Fruit fly (Drosophila melanogaster) whole organism, embryonic: ENCODE results near the gene Tfb4.

Experiments used
- B-H2 ChIP-seq: fragments of 200-800 bp; sonication (Bioruptor generic); optimal IDR thresholded peaks from 2 replicates; lab custom pipeline; 2018; ENCODE audit warnings: missing biosample characterization, mild to moderate bottlenecking, missing genetic modification characterization
- BtbVII ChIP-seq: fragments of 200-800 bp; sonication (Bioruptor generic); optimal IDR thresholded peaks from 3 replicates; lab custom pipeline; 2017; ENCODE audit warnings: missing biosample characterization, mild to moderate bottlenecking, missing genetic modification characterization
- CG10543 ChIP-seq: fragments of 200-800 bp; sonication (Bioruptor generic); optimal IDR thresholded peaks from 3 replicates; lab custom pipeline; 2017; ENCODE audit warnings: missing biosample characterization, mild to moderate bottlenecking, missing genetic modification characterization, moderate library complexity
- CG12659 ChIP-seq: fragments of 200-800 bp; sonication (Bioruptor generic); optimal IDR thresholded peaks from 3 replicates; lab custom pipeline; 2017; ENCODE audit warnings: mild to moderate bottlenecking, missing biosample characterization, missing genetic modification reagents, missing genetic modification characterization
- CG12769 ChIP-seq: fragments of 200-800 bp; sonication (Bioruptor generic); optimal IDR thresholded peaks from 2 replicates; lab custom pipeline; 2019; ENCODE audit warnings: missing biosample characterization, mild to moderate bottlenecking, missing genetic modification characterization, moderate library complexity
- CG13894 ChIP-seq: fragments of 200-800 bp; sonication (Bioruptor generic); optimal IDR thresholded peaks from 3 replicates; lab custom pipeline; 2018; ENCODE audit warnings: missing biosample characterization, mild to moderate bottlenecking, missing genetic modification characterization, moderate library complexity
- CG16779 ChIP-seq: fragments of 200-800 bp; sonication (Bioruptor generic); IDR thresholded peaks from 2 replicates; pipeline ENCODE4 v1.3.6; 2022; ENCODE audit warnings: missing biosample characterization, missing genetic modification characterization
- CG18599 ChIP-seq: fragments of 200-800 bp; sonication (Bioruptor generic); optimal IDR thresholded peaks from 3 replicates; lab custom pipeline; 2017; ENCODE audit warnings: missing biosample characterization, missing genetic modification characterization, mild to moderate bottlenecking, moderate library complexity, missing genetic modification reagents
- CG2120 ChIP-seq: fragments of 200-800 bp; sonication (Bioruptor generic); optimal IDR thresholded peaks from 3 replicates; lab custom pipeline; 2016; ENCODE audit warnings: missing biosample characterization, missing genetic modification characterization
- CG2678 ChIP-seq: fragments of 200-800 bp; sonication (Bioruptor generic); optimal IDR thresholded peaks from 3 replicates; lab custom pipeline; 2019; ENCODE audit warnings: missing biosample characterization, mild to moderate bottlenecking, missing genetic modification characterization, moderate library complexity
- CG32532 ChIP-seq: fragments of 200-800 bp; sonication (Bioruptor generic); IDR thresholded peaks from 2 replicates; pipeline ENCODE4 v1.3.6; 2022; ENCODE audit warnings: missing biosample characterization, missing genetic modification characterization
- CG34376 ChIP-seq: fragments of 200-800 bp; sonication (Bioruptor generic); optimal IDR thresholded peaks from 2 replicates; lab custom pipeline; 2018; ENCODE audit warnings: missing biosample characterization, mild to moderate bottlenecking, missing genetic modification characterization
- CG6175 ChIP-seq: fragments of 200-800 bp; sonication (Bioruptor generic); IDR thresholded peaks from 3 replicates; pipeline ENCODE4 v1.3.6; 2022; ENCODE audit warnings: missing biosample characterization, missing genetic modification characterization
- CG6254 ChIP-seq: fragments of 200-800 bp; sonication (Bioruptor generic); optimal IDR thresholded peaks from 3 replicates; lab custom pipeline; 2017; ENCODE audit warnings: mild to moderate bottlenecking, missing biosample characterization, missing genetic modification reagents, missing genetic modification characterization
- CG6813 ChIP-seq: fragments of 200-800 bp; sonication (Bioruptor generic); optimal IDR thresholded peaks from 2 replicates; lab custom pipeline; 2017; ENCODE audit warnings: missing biosample characterization, missing genetic modification characterization, mild to moderate bottlenecking, moderate library complexity, missing genetic modification reagents
- CG8281 ChIP-seq: fragments of 200-800 bp; sonication (Bioruptor generic); optimal IDR thresholded peaks from 2 replicates; lab custom pipeline; 2018; ENCODE audit warnings: missing biosample characterization, mild to moderate bottlenecking, missing genetic modification characterization, moderate library complexity
- CG8290 ChIP-seq, 3 experiments: fragments of 200-800 bp; sonication (Bioruptor generic); optimal IDR thresholded peaks; 2 replicates each; lab custom pipeline; 2016 to 2019; ENCODE audit warnings: missing biosample characterization in 3 of 3, missing genetic modification characterization in 3 of 3, mild to moderate bottlenecking in 2 of 3, moderate library complexity in 1 of 3
- CG8359 ChIP-seq: fragments of 200-800 bp; sonication (Bioruptor generic); optimal IDR thresholded peaks from 2 replicates; lab custom pipeline; 2017; ENCODE audit warnings: missing biosample characterization, mild to moderate bottlenecking, missing genetic modification characterization, borderline replicate concordance
- CrebB ChIP-seq: fragments of 200-800 bp; sonication (Bioruptor generic); optimal IDR thresholded peaks from 3 replicates; lab custom pipeline; 2018; ENCODE audit warnings: missing biosample characterization, mild to moderate bottlenecking, missing genetic modification characterization
- Doc3 ChIP-seq: fragments of 200-800 bp; sonication (Bioruptor generic); IDR thresholded peaks from 3 replicates; pipeline ENCODE4 v1.3.6; 2022; ENCODE audit warnings: missing biosample characterization, missing genetic modification characterization; ENCODE audit not compliant: partially characterized antibody
- Drgx ChIP-seq: fragments of 200-800 bp; sonication (Bioruptor generic); IDR thresholded peaks from 2 replicates; pipeline ENCODE4 v1.3.6; 2022; ENCODE audit warnings: missing biosample characterization, missing genetic modification characterization
- Ets65A ChIP-seq: fragments of 200-800 bp; sonication (Bioruptor generic); peaks from one replicate; lab custom pipeline; 2016; ENCODE audit warnings: missing biosample characterization, missing genetic modification characterization
- Ets97D ChIP-seq: fragments of 200-800 bp; sonication (Bioruptor generic); optimal IDR thresholded peaks from 3 replicates; lab custom pipeline; 2016; ENCODE audit warnings: missing biosample characterization, missing genetic modification characterization
- Fer3 ChIP-seq: fragments of 200-800 bp; sonication (Bioruptor generic); optimal IDR thresholded peaks from 2 replicates; lab custom pipeline; 2018; ENCODE audit warnings: missing biosample characterization, mild to moderate bottlenecking, missing genetic modification characterization, moderate library complexity
- HHEX ChIP-seq: fragments of 200-800 bp; sonication (Bioruptor generic); optimal IDR thresholded peaks from 3 replicates; lab custom pipeline; 2017; ENCODE audit warnings: missing biosample characterization, mild to moderate bottlenecking, missing genetic modification characterization, missing genetic modification reagents
- Hmr ChIP-seq: fragments of 200-800 bp; sonication (Bioruptor generic); optimal IDR thresholded peaks from 3 replicates; lab custom pipeline; 2017; ENCODE audit warnings: mild to moderate bottlenecking, missing biosample characterization, missing genetic modification reagents, missing genetic modification characterization
- Hr78 ChIP-seq, 2 experiments: fragments of 200-800 bp in 1 of 2; fragments of >200 bp in 1 of 2; sonication (Bioruptor generic) in 1 of 2; optimal IDR thresholded peaks; 2 replicates each; lab custom pipeline; 2017 to 2019; ENCODE audit warnings: missing biosample characterization in 2 of 2, missing genetic modification characterization in 2 of 2, mild to moderate bottlenecking in 1 of 2, moderate library complexity in 1 of 2
- Med ChIP-seq: fragments of 200-800 bp; sonication (Bioruptor generic); peaks from one replicate; lab custom pipeline; 2016; ENCODE audit warnings: missing biosample characterization, missing genetic modification characterization, mild to moderate bottlenecking, inconsistent platforms, moderate library complexity
- PHDP ChIP-seq: fragments of 200-800 bp; sonication (Bioruptor generic); optimal IDR thresholded peaks from 3 replicates; lab custom pipeline; 2018; ENCODE audit warnings: missing biosample characterization, mild to moderate bottlenecking, missing genetic modification characterization, moderate library complexity
- Pdp1 ChIP-seq, 2 experiments: fragments of 200-800 bp; sonication (Bioruptor generic); optimal IDR thresholded peaks; 3 replicates each; lab custom pipeline; 2016; ENCODE audit warnings: missing biosample characterization in 2 of 2, missing genetic modification characterization in 2 of 2, mild to moderate bottlenecking in 1 of 2, moderate library complexity in 1 of 2
- Rfx ChIP-seq: fragments of 200-800 bp; sonication (Bioruptor generic); IDR thresholded peaks from 2 replicates; pipeline ENCODE4 v1.3.6; 2022; ENCODE audit warnings: missing biosample characterization, missing genetic modification characterization
- abd-A ChIP-seq: fragments of 200-800 bp; sonication (Bioruptor generic); optimal IDR thresholded peaks from 3 replicates; lab custom pipeline; 2019; ENCODE audit warnings: missing biosample characterization, mild to moderate bottlenecking, missing genetic modification characterization, moderate library complexity
- bab2 ChIP-seq: fragments of 200-800 bp; sonication (Bioruptor generic); optimal IDR thresholded peaks from 2 replicates; lab custom pipeline; 2016; ENCODE audit warnings: missing biosample characterization, missing genetic modification characterization
- cg ChIP-seq: fragments of 200-800 bp; sonication (Bioruptor generic); optimal IDR thresholded peaks from 3 replicates; lab custom pipeline; 2019; ENCODE audit warnings: missing biosample characterization, mild to moderate bottlenecking, missing genetic modification characterization, moderate library complexity
- chinmo ChIP-seq: fragments of 200-800 bp; sonication (Bioruptor generic); IDR thresholded peaks from 4 replicates; pipeline ENCODE4 v1.3.6; 2022; ENCODE audit warnings: missing biosample characterization, missing genetic modification characterization; ENCODE audit not compliant: partially characterized antibody
- cwo ChIP-seq: fragments of 200-800 bp; sonication (Bioruptor generic); optimal IDR thresholded peaks from 3 replicates; lab custom pipeline; 2017; ENCODE audit warnings: missing biosample characterization, missing genetic modification characterization, mild to moderate bottlenecking, moderate library complexity, missing genetic modification reagents
- dysf ChIP-seq: fragments of 200-800 bp; sonication (Bioruptor generic); IDR thresholded peaks from 3 replicates; pipeline ENCODE4 v1.3.6; 2022; ENCODE audit warnings: missing biosample characterization, missing genetic modification characterization
- exex ChIP-seq: fragments of 200-800 bp; sonication (Bioruptor generic); optimal IDR thresholded peaks from 4 replicates; lab custom pipeline; 2018; ENCODE audit warnings: missing biosample characterization, mild to moderate bottlenecking, missing genetic modification characterization, moderate library complexity
- gem ChIP-seq: fragments of 200-800 bp; sonication (Bioruptor generic); optimal IDR thresholded peaks from 2 replicates; lab custom pipeline; 2019; ENCODE audit warnings: missing biosample characterization, mild to moderate bottlenecking, missing genetic modification characterization, moderate library complexity
- grn ChIP-seq: fragments of 200-800 bp; sonication (Bioruptor generic); optimal IDR thresholded peaks from 3 replicates; lab custom pipeline; 2017; ENCODE audit warnings: missing biosample characterization, missing genetic modification characterization
- lab ChIP-seq: fragments of 200-800 bp; sonication (Bioruptor generic); optimal IDR thresholded peaks from 3 replicates; lab custom pipeline; 2017; ENCODE audit warnings: missing biosample characterization, missing genetic modification characterization, mild to moderate bottlenecking, moderate library complexity, missing genetic modification reagents
- mirr ChIP-seq: fragments of 200-800 bp; sonication (Bioruptor generic); optimal IDR thresholded peaks from 3 replicates; lab custom pipeline; 2018; ENCODE audit warnings: missing biosample characterization, mild to moderate bottlenecking, missing genetic modification characterization
- schlank ChIP-seq: fragments of 200-800 bp; sonication (Bioruptor generic); optimal IDR thresholded peaks from 2 replicates; lab custom pipeline; 2018; ENCODE audit warnings: missing biosample characterization, mild to moderate bottlenecking, missing genetic modification characterization
- sd ChIP-seq: fragments of 200-800 bp; sonication (Bioruptor generic); optimal IDR thresholded peaks from 3 replicates; lab custom pipeline; 2018; ENCODE audit warnings: missing biosample characterization, mild to moderate bottlenecking, missing genetic modification characterization, moderate library complexity
- seq ChIP-seq: fragments of 200-800 bp; sonication (Bioruptor generic); IDR thresholded peaks from 2 replicates; pipeline ENCODE4 v1.3.6; 2022; ENCODE audit warnings: missing biosample characterization, missing genetic modification characterization
- sug ChIP-seq: fragments of 200-800 bp; optimal IDR thresholded peaks from 2 replicates; lab custom pipeline; 2019; ENCODE audit warnings: missing biosample characterization, mild to moderate bottlenecking, missing genetic modification characterization, moderate library complexity
- wdn ChIP-seq: fragments of 200-800 bp; sonication (Bioruptor generic); IDR thresholded peaks from 2 replicates; pipeline ENCODE4 v1.3.6; 2022; ENCODE audit warnings: missing biosample characterization, missing genetic modification characterization

Gene Tfb4

DNA sequence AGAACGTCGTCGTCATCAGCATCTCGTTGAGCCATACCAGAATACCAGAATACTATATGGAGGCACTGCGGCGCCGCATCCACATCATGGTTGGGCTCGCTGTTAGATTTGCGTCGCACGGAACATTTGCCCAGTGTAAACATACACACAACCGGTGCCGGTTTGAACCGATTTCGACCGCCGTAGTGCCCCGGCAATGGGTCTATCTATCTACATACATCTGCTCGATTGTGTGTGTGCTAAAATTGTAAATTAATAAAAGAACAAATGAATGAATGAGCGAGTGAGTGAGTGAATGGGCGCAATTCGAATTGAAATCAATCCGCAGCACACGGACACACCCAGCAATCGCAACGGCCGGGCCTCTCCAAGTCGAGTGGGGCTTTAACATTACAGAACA, 25.0 kb downstream of the Tfb4 start:
- TF ChIP-seq CG18599 (GFP tag; lab: Kevin White, UChicago) (peak; percentile 25), Ets97D (GFP tag; lab: Kevin White, UChicago) (no peak), sug (tag; lab: Kevin White, UChicago) (peak; percentile 88), Hmr (peak; percentile 1), CG10543 (peak; percentile 77), Med (GFP tag; lab: Kevin White, UChicago) (peak; percentile 73), gem (tag; lab: Kevin White, UChicago) (peak; percentile 92), lab (GFP tag; lab: Kevin White, UChicago) (peak; percentile 22), CG8290 (GFP tag; optimal IDR thresholded peaks at IDR 0.05; lab: Kevin White, UChicago) (no peak), CG8290 (tag; optimal IDR thresholded peaks at IDR 0.05; lab: Kevin White, UChicago) (peak in 1 of 2 experiments; percentile 61), cwo (peak; percentile 63), Hr78 (GFP tag; optimal IDR thresholded peaks at IDR 0.05; lab: Kevin White, UChicago) (peak in 1 of 2 experiments; percentile 6), Fer3 (peak; percentile 5), bab2 (GFP tag; lab: Kevin White, UChicago) (no peak), BtbVII (GFP tag; lab: Kevin White, UChicago) (peak; percentile 28), cg (peak; percentile 3), CG13894 (tag; lab: Kevin White, UChicago) (peak; percentile 67), CG2120 (GFP tag; lab: Kevin White, UChicago) (peak; percentile 18), sd (tag; lab: Kevin White, UChicago) (peak; percentile 31), HHEX (GFP tag; lab: Kevin White, UChicago) (peak; percentile 44), mirr (GFP tag; lab: Kevin White, UChicago) (peak; percentile 69), CG12659 (GFP tag; lab: Kevin White, UChicago) (peak; percentile 13), CG8359 (GFP tag; lab: Kevin White, UChicago) (no peak), CG16779 (GFP tag; lab: Robert Waterston, UW) (no peak), abd-A (tag; lab: Kevin White, UChicago) (peak; percentile 9), Rfx (GFP tag; lab: Robert Waterston, UW) (0 out of 2 replicates have a peak, but pooled peaks have one; percentile 26), CG2678 (tag; lab: Kevin White, UChicago) (peak; percentile 19), CG6813 (peak; percentile 15), CG34376 (peak; percentile 76), CG12769 (tag; lab: Kevin White, UChicago) (peak; percentile 55), Drgx (GFP tag; lab: Robert Waterston, UW) (0 out of 2 replicates have a peak, but pooled peaks have one; percentile 16), seq (GFP tag; lab: Robert Waterston, UW) (0 out of 2 replicates have a peak, but pooled peaks have one; percentile 18), CG6175 (peak; percentile 90; the same call in 2 of the 3 replicates), CrebB (tag; lab: Kevin White, UChicago) (peak; percentile 43), Doc3 (GFP tag; lab: Robert Waterston, UW) (no peak), chinmo (GFP tag; lab: Robert Waterston, UW) (peak; percentile 79; the same call in 2 of the 4 replicates), exex (tag; lab: Kevin White, UChicago) (peak; percentile 53), CG8281 (peak; percentile 99), schlank (tag; lab: Kevin White, UChicago) (peak; percentile 26), wdn (GFP tag; lab: Robert Waterston, UW) (0 out of 2 replicates have a peak, but pooled peaks have one; percentile 7), dysf (no peak), B-H2 (peak; percentile 58), CG32532 (GFP tag; lab: Robert Waterston, UW) (peak; percentile 10; the same call in 1 of the 2 replicates), CG6254 (GFP tag; lab: Kevin White, UChicago) (no peak), PHDP (tag; lab: Kevin White, UChicago) (peak; percentile 8), Pdp1 (GFP tag; optimal IDR thresholded peaks at IDR 0.05; lab: Kevin White, UChicago) (peak in 1 of 2 experiments; percentile 26), Ets65A (GFP tag; lab: Kevin White, UChicago) (peak; percentile 16), grn (peak; percentile 18)
